Worm (Caenorhabditis elegans) whole organism, L4 larva: ENCODE results near the gene nspe-7.

Experiments used
- F10B5.3 ChIP-seq: sonication (generic microtip); optimal IDR thresholded peaks from 2 replicates; lab custom pipeline; 2016; ENCODE audit warnings: mild to moderate bottlenecking, missing genetic modification characterization, missing compliant biosample characterization
- Y75B8A.6 ChIP-seq: fragments of 200-800 bp; sonication (Bioruptor generic); IDR thresholded peaks from 2 replicates; pipeline ENCODE4 v1.3.6; 2022; ENCODE audit warnings: missing genetic modification reagents, missing genetic modification characterization, missing compliant biosample characterization
- fos-1 ChIP-seq: fragments of 150-350 bp; optimal IDR thresholded peaks from 2 replicates; lab custom pipeline; 2014; ENCODE audit warnings: missing biosample characterization, missing genetic modification characterization
- jun-1 ChIP-seq: fragments of 150-350 bp; optimal IDR thresholded peaks from 2 replicates; lab custom pipeline; 2014; ENCODE audit warnings: missing biosample characterization, missing genetic modification reagents, missing genetic modification characterization
- mdl-1 ChIP-seq, 2 experiments: fragments of 150-350 bp in 1 of 2; sonication (generic microtip) in 1 of 2; optimal IDR thresholded peaks; 2 replicates each; lab custom pipeline; 2014 to 2017; ENCODE audit warnings: missing biosample characterization in 2 of 2, missing genetic modification characterization in 2 of 2
- nhr-237 ChIP-seq: sonication (generic microtip); optimal IDR thresholded peaks from 2 replicates; lab custom pipeline; 2017; ENCODE audit warnings: missing biosample characterization, missing genetic modification characterization
- nhr-76 ChIP-seq: fragments of 150-350 bp; optimal IDR thresholded peaks from 2 replicates; lab custom pipeline; 2014; ENCODE audit warnings: missing biosample characterization, missing genetic modification characterization
- nhr-77 ChIP-seq: fragments of 150-350 bp; optimal IDR thresholded peaks from 2 replicates; lab custom pipeline; 2014; ENCODE audit warnings: missing biosample characterization, missing genetic modification characterization
- saeg-2 ChIP-seq: fragments of 200-800 bp; sonication (Bioruptor generic); IDR thresholded peaks from 2 replicates; pipeline ENCODE4 v1.3.6; 2022; ENCODE audit warnings: missing genetic modification reagents, missing genetic modification characterization, missing compliant biosample characterization
- snpc-4 ChIP-seq: fragments of 150-350 bp; optimal IDR thresholded peaks from 2 replicates; lab custom pipeline; 2014; ENCODE audit warnings: missing biosample characterization, missing genetic modification characterization
- spr-3 ChIP-seq: fragments of 200-800 bp; sonication (Bioruptor generic); optimal IDR thresholded peaks from 2 replicates; lab custom pipeline; 2018; ENCODE audit warnings: mild to moderate bottlenecking, missing genetic modification characterization, missing compliant biosample characterization
- unc-39 ChIP-seq: sonication (generic microtip); optimal IDR thresholded peaks from 2 replicates; lab custom pipeline; 2017; ENCODE audit warnings: missing biosample characterization, missing genetic modification characterization

DNA sequence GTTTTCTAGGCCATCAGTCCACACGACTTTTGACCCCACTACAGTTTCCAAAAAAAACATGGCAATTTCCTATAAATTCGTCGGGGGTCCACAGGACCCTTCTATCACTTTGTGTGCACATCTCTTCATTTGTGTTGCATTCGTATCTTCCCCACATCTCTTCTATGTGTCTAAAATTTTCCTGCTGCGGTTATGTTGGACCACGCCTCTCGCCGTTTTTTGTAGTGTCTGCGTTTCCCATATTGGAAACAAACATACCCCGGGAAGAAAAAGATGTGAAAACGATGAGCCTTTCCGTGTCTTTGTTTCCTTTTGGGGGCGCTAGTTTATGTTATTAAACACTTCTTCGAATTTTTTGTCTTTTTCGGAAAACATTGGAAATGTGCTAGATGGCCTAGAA is 34.9 kb downstream of the nspe-7 start:
- no peak for TF ChIP-seq saeg-2 (GFP tag; lab: Robert Waterston, UW)
- TF ChIP-seq snpc-4 (tag; lab: Kevin White, UChicago): no peak
- no peak for TF ChIP-seq jun-1
- TF ChIP-seq fos-1 (tag; lab: Kevin White, UChicago): no peak
- no peak for TF ChIP-seq spr-3 (GFP tag; lab: Kevin White, UChicago)
- no peak for TF ChIP-seq nhr-237
- TF ChIP-seq mdl-1 (tag; optimal IDR thresholded peaks at IDR 0.05; lab: Kevin White, UChicago): no peak
- TF ChIP-seq unc-39: no peak
- no peak for TF ChIP-seq F10B5.3 (tag; lab: Kevin White, UChicago)
- no peak for TF ChIP-seq nhr-77 (tag; lab: Kevin White, UChicago)
- no peak for TF ChIP-seq Y75B8A.6 (GFP tag; lab: Robert Waterston, UW)
- TF ChIP-seq nhr-76 (tag; lab: Kevin White, UChicago): no peak
